Worm (Caenorhabditis elegans) whole organism, young adult: ENCODE results near the gene mcm-6.

Experiments
- C17E4.6 ChIP-seq: fragments of 200-800 bp; sonication (Bioruptor generic); IDR thresholded peaks from 2 replicates; pipeline ENCODE4 v1.3.6; 2022; ENCODE audit warnings: missing genetic modification reagents, missing genetic modification characterization, missing compliant biosample characterization
- F10E7.11 ChIP-seq: sonication (generic microtip); optimal IDR thresholded peaks from 2 replicates; lab custom pipeline; 2017; ENCODE audit warnings: mild to moderate bottlenecking, missing genetic modification characterization, moderate library complexity, missing compliant biosample characterization
- F55B11.4 ChIP-seq: sonication (generic microtip); optimal IDR thresholded peaks from 2 replicates; lab custom pipeline; 2016; ENCODE audit warnings: missing compliant biosample characterization, missing genetic modification characterization, borderline replicate concordance; ENCODE audit not compliant: insufficient read depth
- F57C9.4 ChIP-seq: sonication (generic microtip); optimal IDR thresholded peaks from 2 replicates; lab custom pipeline; 2017; ENCODE audit warnings: mild to moderate bottlenecking, missing genetic modification characterization, missing compliant biosample characterization
- K12H6.12 ChIP-seq: fragments of 200-800 bp; sonication (Bioruptor generic); optimal IDR thresholded peaks from 2 replicates; lab custom pipeline; 2018; ENCODE audit warnings: mild to moderate bottlenecking, missing genetic modification characterization, missing compliant biosample characterization
- T26A5.8 ChIP-seq: sonication (generic microtip); optimal IDR thresholded peaks from 2 replicates; lab custom pipeline; 2016; ENCODE audit warnings: missing genetic modification characterization, missing compliant biosample characterization
- Y53G8AR.9 ChIP-seq: fragments of 200-800 bp; sonication (Bioruptor generic); conservative IDR thresholded peaks from 2 replicates; pipeline ENCODE4 v1.3.6; 2022; ENCODE audit warnings: missing genetic modification reagents, missing genetic modification characterization, missing compliant biosample characterization
- Y56A3A.18 ChIP-seq: fragments of 200-800 bp; sonication (Bioruptor generic); IDR thresholded peaks from 2 replicates; pipeline ENCODE4 v1.3.6; 2022; ENCODE audit warnings: missing genetic modification reagents, missing genetic modification characterization, missing compliant biosample characterization
- Y79H2A.3 ChIP-seq: fragments of 200-800 bp; sonication (Bioruptor generic); conservative IDR thresholded peaks from 2 replicates; pipeline ENCODE4 v1.3.6; 2022; ENCODE audit warnings: missing genetic modification reagents, missing genetic modification characterization, missing compliant biosample characterization
- akir-1 ChIP-seq: fragments of 200-800 bp; sonication (Bioruptor generic); optimal IDR thresholded peaks from 2 replicates; lab custom pipeline; 2018; ENCODE audit warnings: mild to moderate bottlenecking, missing genetic modification characterization, moderate library complexity, missing compliant biosample characterization
- aptf-2 ChIP-seq: fragments of 200-800 bp; sonication (Bioruptor generic); conservative IDR thresholded peaks from 2 replicates; pipeline ENCODE4 v1.3.6; 2022; ENCODE audit warnings: missing genetic modification reagents, missing genetic modification characterization, missing compliant biosample characterization
- atf-7 ChIP-seq: sonication (generic microtip); optimal IDR thresholded peaks from 2 replicates; lab custom pipeline; 2017; ENCODE audit warnings: mild to moderate bottlenecking, missing genetic modification characterization, missing compliant biosample characterization
- attf-3 ChIP-seq: fragments of 200-800 bp; sonication (Bioruptor generic); conservative IDR thresholded peaks from 2 replicates; pipeline ENCODE4 v1.3.6; 2022; ENCODE audit warnings: missing genetic modification reagents, missing genetic modification characterization, missing compliant biosample characterization
- attf-5 ChIP-seq: fragments of 200-800 bp; sonication (Bioruptor generic); optimal IDR thresholded peaks from 2 replicates; lab custom pipeline; 2018; ENCODE audit warnings: mild to moderate bottlenecking, missing genetic modification characterization, missing compliant biosample characterization
- attf-6 ChIP-seq: fragments of 200-800 bp; sonication (Bioruptor generic); IDR thresholded peaks from 2 replicates; pipeline ENCODE4 v1.3.6; 2022; ENCODE audit warnings: missing genetic modification reagents, missing genetic modification characterization, missing compliant biosample characterization
- bed-1 ChIP-seq: fragments of 200-800 bp; sonication (Bioruptor generic); IDR thresholded peaks from 2 replicates; pipeline ENCODE4 v1.3.6; 2022; ENCODE audit warnings: missing genetic modification reagents, missing genetic modification characterization, missing compliant biosample characterization
- ccch-3 ChIP-seq: fragments of 200-800 bp; sonication (Bioruptor generic); optimal IDR thresholded peaks from 2 replicates; lab custom pipeline; 2018; ENCODE audit warnings: mild to moderate bottlenecking, missing genetic modification characterization, missing compliant biosample characterization
- cebp-1 ChIP-seq, 2 experiments: fragments of 200-800 bp in 1 of 2; sonication (Bioruptor generic) in 1 of 2; sonication (generic microtip) in 1 of 2; IDR thresholded peaks in 1 of 2; optimal IDR thresholded peaks in 1 of 2; 2 replicates each; pipeline versions ENCODE4 v1.3.6 to Lab custom; 2017 to 2022; ENCODE audit warnings: missing compliant biosample characterization in 2 of 2, missing genetic modification characterization in 2 of 2, mild to moderate bottlenecking in 1 of 2, missing genetic modification reagents in 1 of 2, moderate library complexity in 1 of 2
- ceh-100 ChIP-seq: fragments of 200-800 bp; sonication (Bioruptor generic); IDR thresholded peaks from 2 replicates; pipeline ENCODE4 v1.3.6; 2022; ENCODE audit warnings: missing genetic modification reagents, missing genetic modification characterization, missing compliant biosample characterization
- ceh-58 ChIP-seq: fragments of 200-800 bp; sonication (Bioruptor generic); IDR thresholded peaks from 2 replicates; pipeline ENCODE4 v1.3.6; 2022; ENCODE audit warnings: missing genetic modification characterization, missing compliant biosample characterization
- ekl-4 ChIP-seq: fragments of 200-800 bp; sonication (Bioruptor generic); IDR thresholded peaks from 2 replicates; pipeline ENCODE4 v1.3.6; 2022; ENCODE audit warnings: missing genetic modification reagents, missing genetic modification characterization, missing compliant biosample characterization
- ets-4 ChIP-seq: fragments of 200-800 bp; sonication (Bioruptor generic); optimal IDR thresholded peaks from 2 replicates; lab custom pipeline; 2018; ENCODE audit warnings: mild to moderate bottlenecking, missing genetic modification characterization, missing compliant biosample characterization
- fkh-3 ChIP-seq: sonication (generic microtip); optimal IDR thresholded peaks from 2 replicates; lab custom pipeline; 2016; ENCODE audit warnings: mild to moderate bottlenecking, missing genetic modification characterization, missing compliant biosample characterization
- gei-17 ChIP-seq: fragments of 200-800 bp; sonication (Bioruptor generic); optimal IDR thresholded peaks from 2 replicates; lab custom pipeline; 2018; ENCODE audit warnings: mild to moderate bottlenecking, missing genetic modification characterization, missing compliant biosample characterization
- hrde-1 ChIP-seq: sonication (generic microtip); optimal IDR thresholded peaks from 2 replicates; lab custom pipeline; 2016; ENCODE audit warnings: missing genetic modification characterization, mild to moderate bottlenecking, missing compliant biosample characterization, moderate library complexity, missing genotype, missing genetic modification reagents, borderline replicate concordance
- hsf-1 ChIP-seq: fragments of 200-800 bp; sonication (Bioruptor generic); IDR thresholded peaks from 2 replicates; pipeline ENCODE4 v1.3.6; 2022; ENCODE audit warnings: missing genetic modification reagents, missing genetic modification characterization, missing compliant biosample characterization
- let-526 ChIP-seq: fragments of 200-800 bp; sonication (Bioruptor generic); IDR thresholded peaks from 2 replicates; pipeline ENCODE4 v1.3.6; 2022; ENCODE audit warnings: missing genetic modification reagents, missing genetic modification characterization, missing compliant biosample characterization
- let-607 ChIP-seq, 2 experiments: fragments of 200-800 bp in 1 of 2; sonication (Bioruptor generic) in 1 of 2; sonication (generic microtip) in 1 of 2; optimal IDR thresholded peaks; 2 replicates each; lab custom pipeline; 2016 to 2018; ENCODE audit warnings: mild to moderate bottlenecking in 2 of 2, missing compliant biosample characterization in 2 of 2, missing genetic modification characterization in 2 of 2, moderate library complexity in 2 of 2, missing genotype in 1 of 2
- lin-35 ChIP-seq, 3 experiments: fragments of 150-350 bp in 2 of 3; sonication (generic microtip) in 1 of 3; optimal IDR thresholded peaks; 2 replicates each; lab custom pipeline; 2014 to 2018; ENCODE audit warnings: missing biosample characterization in 3 of 3, missing genetic modification characterization in 3 of 3, missing genetic modification reagents in 3 of 3
- lin-40 ChIP-seq: sonication (generic microtip); optimal IDR thresholded peaks from 2 replicates; lab custom pipeline; 2016; ENCODE audit warnings: missing genetic modification characterization, mild to moderate bottlenecking, missing compliant biosample characterization, missing genotype, missing genetic modification reagents
- lin-54 ChIP-seq: fragments of 200-800 bp; sonication (Bioruptor generic); optimal IDR thresholded peaks from 2 replicates; lab custom pipeline; 2018; ENCODE audit warnings: mild to moderate bottlenecking, missing genetic modification characterization, missing compliant biosample characterization
- lsy-27 ChIP-seq: sonication (generic microtip); optimal IDR thresholded peaks from 2 replicates; lab custom pipeline; 2017; ENCODE audit warnings: missing genetic modification characterization, mild to moderate bottlenecking, missing compliant biosample characterization, antibody characterized with exemption, missing genotype, borderline replicate concordance; ENCODE audit not compliant: insufficient read depth
- madf-10 ChIP-seq: sonication (generic microtip); optimal IDR thresholded peaks from 2 replicates; lab custom pipeline; 2016; ENCODE audit warnings: mild to moderate bottlenecking, missing genetic modification characterization, missing compliant biosample characterization
- nhr-80 ChIP-seq: sonication (generic microtip); optimal IDR thresholded peaks from 2 replicates; lab custom pipeline; 2016; ENCODE audit warnings: missing genetic modification characterization, missing compliant biosample characterization
- nhr-90 ChIP-seq: sonication (generic microtip); optimal IDR thresholded peaks from 2 replicates; lab custom pipeline; 2016; ENCODE audit warnings: missing genotype, mild to moderate bottlenecking, missing genetic modification characterization, missing compliant biosample characterization
- pbrm-1 ChIP-seq: fragments of 200-800 bp; sonication (Bioruptor generic); IDR thresholded peaks from 2 replicates; pipeline ENCODE4 v1.3.6; 2022; ENCODE audit warnings: missing genetic modification reagents, missing genetic modification characterization, missing compliant biosample characterization
- repo-1 ChIP-seq: sonication (generic microtip); optimal IDR thresholded peaks from 2 replicates; lab custom pipeline; 2017; ENCODE audit warnings: mild to moderate bottlenecking, missing genetic modification characterization, missing compliant biosample characterization
- tbp1 ChIP-seq: fragments of 200-800 bp; sonication (Bioruptor generic); optimal IDR thresholded peaks from 2 replicates; lab custom pipeline; 2018; ENCODE audit warnings: mild to moderate bottlenecking, missing genetic modification characterization, missing compliant biosample characterization
- tlf-1 ChIP-seq: fragments of 200-800 bp; sonication (Bioruptor generic); optimal IDR thresholded peaks from 2 replicates; lab custom pipeline; 2018; ENCODE audit warnings: mild to moderate bottlenecking, missing genetic modification characterization, missing compliant biosample characterization
- unc-130 ChIP-seq: sonication (generic microtip); optimal IDR thresholded peaks from 2 replicates; lab custom pipeline; 2016; ENCODE audit warnings: missing genetic modification reagents, missing genetic modification characterization, missing compliant biosample characterization
- unc-62 ChIP-seq: fragments of 150-350 bp; optimal IDR thresholded peaks from 2 replicates; lab custom pipeline; 2014; ENCODE audit warnings: missing biosample characterization, missing genetic modification reagents, missing genetic modification characterization
- zfh-2 ChIP-seq: fragments of 200-800 bp; sonication (Bioruptor generic); conservative IDR thresholded peaks from 2 replicates; pipeline ENCODE4 v1.3.6; 2022; ENCODE audit warnings: missing genetic modification reagents, missing genetic modification characterization, missing compliant biosample characterization
- ztf-25 ChIP-seq: fragments of 200-800 bp; sonication (Bioruptor generic); IDR thresholded peaks from 2 replicates; pipeline ENCODE4 v1.3.6; 2022; ENCODE audit warnings: missing genetic modification reagents, missing genetic modification characterization, missing compliant biosample characterization
- ztf-3 ChIP-seq: fragments of 200-800 bp; sonication (Bioruptor generic); optimal IDR thresholded peaks from 2 replicates; lab custom pipeline; 2018; ENCODE audit warnings: mild to moderate bottlenecking, missing genetic modification characterization, missing compliant biosample characterization

Gene mcm-6

DNA sequence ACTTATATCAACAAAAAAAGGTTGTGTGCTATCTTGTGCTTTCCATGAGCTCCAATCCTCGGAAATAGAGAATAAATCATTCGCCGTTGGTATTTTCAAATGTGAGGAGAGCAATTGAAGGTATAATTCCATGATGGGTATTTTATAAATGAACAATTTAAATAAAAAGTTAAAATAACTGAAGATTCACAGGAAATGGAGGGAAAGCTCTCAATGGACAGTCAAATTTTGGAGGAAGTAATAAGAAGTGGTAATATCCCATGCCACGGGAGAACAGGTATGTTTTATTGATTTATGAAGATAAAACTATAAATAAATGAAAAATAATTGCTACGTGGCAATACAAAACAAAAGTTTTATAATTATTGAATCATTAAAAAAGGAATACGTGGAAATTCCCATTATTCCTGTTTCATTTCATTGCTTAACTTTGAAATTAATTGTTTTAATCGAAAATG lies 11.0 kb upstream of the mcm-6 start (continued):
- TF ChIP-seq ztf-3 (GFP tag; lab: Kevin White, UChicago) (peak; percentile 57), ceh-58 (GFP tag; lab: Robert Waterston, UW) (0 out of 2 replicates have a peak, but pooled peaks have one; percentile 60), tlf-1 (GFP tag; lab: Kevin White, UChicago) (peak; percentile 42), ccch-3 (GFP tag; lab: Kevin White, UChicago) (no peak), T26A5.8 (tag; lab: Kevin White, UChicago) (no peak), ekl-4 (GFP tag; lab: Robert Waterston, UW) (peak; percentile 17; the same call in 1 of the 2 replicates), let-607 (tag; optimal IDR thresholded peaks at IDR 0.05; lab: Kevin White, UChicago) (peak; percentile 21 to 35), tbp1 (GFP tag; lab: Kevin White, UChicago) (peak; percentile 4), pbrm-1 (0 out of 2 replicates have a peak, but pooled peaks have one; percentile 15), attf-5 (GFP tag; lab: Kevin White, UChicago) (peak; percentile 21), Y79H2A.3 (GFP tag; lab: Robert Waterston, UW) (no peak), madf-10 (tag; lab: Kevin White, UChicago) (no peak), F10E7.11 (peak; percentile 62), Y56A3A.18 (GFP tag; lab: Robert Waterston, UW) (peak; percentile 54; the same call in 1 of the 2 replicates), aptf-2 (GFP tag; lab: Robert Waterston, UW) (no peak), gei-17 (GFP tag; lab: Kevin White, UChicago) (peak; percentile 3), lin-40 (tag; lab: Kevin White, UChicago) (peak; percentile 38), nhr-90 (tag; lab: Kevin White, UChicago) (no peak), lsy-27 (tag; lab: Kevin White, UChicago) (no peak), Y53G8AR.9 (GFP tag; lab: Robert Waterston, UW) (0 out of 2 replicates have a peak, but pooled peaks have one; percentile 54), akir-1 (GFP tag; lab: Kevin White, UChicago) (no peak), ceh-100 (GFP tag; lab: Robert Waterston, UW) (no peak; the same call in 1 of the 2 replicates), F57C9.4 (tag; lab: Kevin White, UChicago) (peak; percentile 80), atf-7 (tag; lab: Kevin White, UChicago) (peak; percentile 61), lin-35 (GFP tag; optimal IDR thresholded peaks at IDR 0.05; lab: Kevin White, UChicago) (peak in 1 of 3 experiments; percentile 57), hrde-1 (tag; lab: Kevin White, UChicago) (peak; percentile 6)

DNA sequence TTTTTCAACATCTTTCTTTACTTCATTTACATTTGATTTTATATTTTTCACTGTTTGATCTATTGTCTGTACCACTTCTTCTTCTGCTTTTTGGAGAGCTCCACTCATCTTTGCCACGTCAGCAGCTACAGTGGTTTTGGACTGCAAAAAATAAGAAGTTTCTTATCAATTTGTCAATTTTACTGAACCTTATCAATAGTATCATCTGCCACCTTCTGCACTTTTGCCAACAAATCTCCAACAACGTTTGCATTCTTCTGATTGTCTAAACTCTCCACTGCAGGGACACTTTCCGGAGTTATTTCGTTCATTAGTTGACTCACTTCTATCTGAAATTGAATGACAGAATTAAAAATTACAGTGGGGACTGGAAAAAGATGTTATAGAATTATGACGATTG lies 7.4 kb upstream of the mcm-6 start:
- no peak for TF ChIP-seq C17E4.6 (GFP tag; lab: Robert Waterston, UW)
- TF ChIP-seq nhr-80 (tag; lab: Kevin White, UChicago) = peak; percentile 93
- TF ChIP-seq bed-1 (GFP tag; lab: Robert Waterston, UW) = no peak
- peak; percentile 97 to 98 for TF ChIP-seq let-607 (tag; optimal IDR thresholded peaks at IDR 0.05; lab: Kevin White, UChicago)
- no peak for TF ChIP-seq F55B11.4

DNA sequence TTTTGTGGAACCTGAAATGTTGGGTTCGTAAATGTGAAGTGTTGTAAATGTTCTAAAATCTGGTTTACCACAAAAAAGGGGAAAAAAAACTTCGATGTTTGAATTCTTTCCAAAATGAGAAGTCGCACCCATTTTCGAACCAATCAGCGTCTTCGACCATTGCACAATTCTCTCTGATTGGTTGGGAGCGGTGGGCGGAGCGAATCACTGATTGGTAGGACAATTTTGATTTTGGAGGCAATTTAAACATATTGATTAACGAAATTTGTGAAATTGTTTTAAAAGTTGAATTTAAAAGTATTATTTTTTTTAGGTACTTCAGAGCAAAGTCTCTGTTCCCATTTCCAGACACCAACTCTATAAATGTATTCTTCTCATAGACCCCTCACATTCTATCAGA lies 5.1 kb upstream of the mcm-6 start:
- TF ChIP-seq K12H6.12 (no peak), repo-1 (tag; lab: Kevin White, UChicago) (no peak), attf-3 (GFP tag; lab: Robert Waterston, UW) (no peak), madf-10 (tag; lab: Kevin White, UChicago) (no peak), gei-17 (GFP tag; lab: Kevin White, UChicago) (no peak), ztf-25 (GFP tag; lab: Robert Waterston, UW) (no peak), unc-130 (no peak), let-526 (no peak), attf-6 (no peak), fkh-3 (tag; lab: Kevin White, UChicago) (no peak), ets-4 (GFP tag; lab: Kevin White, UChicago) (no peak), tlf-1 (GFP tag; lab: Kevin White, UChicago) (no peak), hsf-1 (GFP tag; lab: Robert Waterston, UW) (no peak), nhr-80 (tag; lab: Kevin White, UChicago) (no peak), zfh-2 (GFP tag; lab: Robert Waterston, UW) (no peak), cebp-1 (GFP tag; IDR thresholded peaks at IDR 0.05; lab: Robert Waterston, UW) (no peak), cebp-1 (tag; optimal IDR thresholded peaks at IDR 0.05; lab: Kevin White, UChicago) (no peak), lin-54 (GFP tag; lab: Kevin White, UChicago) (no peak), F57C9.4 (tag; lab: Kevin White, UChicago) (no peak), unc-62 (GFP tag; lab: Kevin White, UChicago) (no peak), bed-1 (GFP tag; lab: Robert Waterston, UW) (no peak)
